Worm (Caenorhabditis elegans): ENCODE measurements around the gene lon-1.

DNA sequence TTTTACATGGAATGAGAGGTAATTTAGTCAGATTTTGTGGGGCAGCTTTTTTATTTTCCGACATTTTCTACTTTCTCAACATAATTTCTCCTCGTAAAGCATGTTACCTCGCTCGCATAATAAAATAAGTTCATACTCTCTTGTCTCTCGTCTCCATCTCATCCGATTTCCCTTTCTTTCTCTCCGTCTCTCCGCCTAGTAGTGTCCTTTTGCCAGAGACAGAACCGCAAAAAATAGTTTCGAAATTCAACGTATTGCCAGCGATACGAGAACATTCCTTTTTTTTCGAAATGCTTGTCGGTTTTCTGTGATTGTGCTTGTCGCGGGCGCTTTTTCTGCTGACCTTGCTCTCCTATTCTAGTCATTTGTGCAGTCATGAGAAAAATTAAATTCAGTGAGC lies 29.9 kb downstream of the lon-1 start:
- TF ChIP-seq nhr-10 (tag; optimal IDR thresholded peaks at IDR 0.05) (no peak), mdl-1 (tag; optimal IDR thresholded peaks at IDR 0.05) (peak in 1 of 2 experiments; percentile 41), ZK546.5 (tag; optimal IDR thresholded peaks at IDR 0.05) (no peak), lsy-2 (tag; optimal IDR thresholded peaks at IDR 0.05) (peak in 1 of 2 experiments; percentile 75), vab-7 (GFP tag; IDR thresholded peaks at IDR 0.05) (no peak)

All from whole organism, L4 larva.